Worm (Caenorhabditis elegans): Measurements from ENCODE around the gene Y53F4B.26.
"Not testable (repeated sequence)": the region's sequence is repeated elsewhere in the genome, so short reads cannot be mapped to it uniquely, and the experiment has no call there.

The Y53F4B.26 gene

ce11 chrII:15140881-15141280, at the start of gene Y53F4B.26:
Y53F4B.26 (minus strand) TSS chrII:15140981.
- not testable (repeated sequence) for TF ChIP-seq him-1, W03F9.2, dao-5 (tag; optimal IDR thresholded peaks at IDR 0.05)

DNA sequence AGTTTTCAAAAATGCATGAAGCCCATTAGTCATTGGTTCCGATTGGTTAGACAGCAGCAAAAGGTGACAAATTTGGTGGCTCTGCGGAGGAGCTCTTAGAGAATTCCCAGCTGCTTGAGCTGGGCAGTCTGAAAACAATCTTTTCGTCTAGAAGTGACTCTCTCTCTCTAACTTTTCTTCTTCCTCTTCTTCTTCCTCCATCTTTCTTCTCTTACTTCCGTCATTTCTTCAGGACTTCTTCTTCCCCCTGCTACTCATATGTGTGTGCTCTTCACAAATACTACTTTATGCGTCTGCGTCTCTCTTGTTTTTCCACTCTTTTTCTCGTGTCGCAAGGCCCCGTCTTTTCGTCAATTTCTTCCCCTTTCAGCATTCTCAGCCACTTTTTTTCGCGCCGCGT, 49.2 kb upstream of the Y53F4B.26 start:
- no peak for TF ChIP-seq him-1 (tag; optimal IDR thresholded peaks at IDR 0.05)
- TF ChIP-seq W03F9.2 (tag; optimal IDR thresholded peaks at IDR 0.05), result no peak
- TF ChIP-seq dao-5 (tag; optimal IDR thresholded peaks at IDR 0.05), result no peak

ce11 chrII:15185289-15185688, 44.5 kb upstream of the Y53F4B.26 start, which contains the start of gene gst-35:
gst-35 (minus strand) TSS chrII:15185389.
- no peak for TF ChIP-seq him-1 (tag; optimal IDR thresholded peaks at IDR 0.05)
- no peak for TF ChIP-seq W03F9.2 (tag; optimal IDR thresholded peaks at IDR 0.05)
- no peak for TF ChIP-seq dao-5 (tag; optimal IDR thresholded peaks at IDR 0.05)

DNA sequence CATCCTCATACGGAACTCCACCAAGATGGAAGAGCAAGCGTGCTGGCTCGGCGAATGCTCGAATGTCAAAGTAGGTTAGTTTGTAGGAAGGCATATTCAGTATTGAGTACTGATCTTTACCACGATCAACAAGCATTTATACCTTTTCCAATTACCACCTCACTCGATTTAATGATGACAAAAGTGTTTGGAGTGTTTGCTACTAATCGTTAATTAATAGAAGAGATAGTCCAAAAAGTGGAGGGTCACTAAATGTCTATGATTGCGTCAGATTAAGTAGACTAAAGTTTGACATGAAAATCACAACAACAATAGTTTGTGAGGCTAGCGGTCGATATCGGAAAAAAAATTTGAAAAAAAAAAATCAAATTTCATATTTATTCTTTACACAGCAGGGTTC, 42.4 kb upstream of the Y53F4B.26 start, which contains the start of gene gst-34:
gst-34 (minus strand) TSS at position 101 of the 400 bp plus-strand sequence.
- TF ChIP-seq dao-5 (tag; optimal IDR thresholded peaks at IDR 0.05), result no peak
- no peak for TF ChIP-seq W03F9.2 (tag; optimal IDR thresholded peaks at IDR 0.05)
- TF ChIP-seq him-1 (tag; optimal IDR thresholded peaks at IDR 0.05), result no peak

- TF ChIP-seq W03F9.2 (tag; optimal IDR thresholded peaks at IDR 0.05), result no peak
- TF ChIP-seq dao-5 (tag; optimal IDR thresholded peaks at IDR 0.05), result no peak
- no peak for TF ChIP-seq him-1 (tag; optimal IDR thresholded peaks at IDR 0.05)
Measured at ce11 chrII:15178494-15178893, 37.7 kb upstream of the Y53F4B.26 start, which contains the start of gene gst-32. gst-32 (minus strand) TSS chrII:15178594.

DNA sequence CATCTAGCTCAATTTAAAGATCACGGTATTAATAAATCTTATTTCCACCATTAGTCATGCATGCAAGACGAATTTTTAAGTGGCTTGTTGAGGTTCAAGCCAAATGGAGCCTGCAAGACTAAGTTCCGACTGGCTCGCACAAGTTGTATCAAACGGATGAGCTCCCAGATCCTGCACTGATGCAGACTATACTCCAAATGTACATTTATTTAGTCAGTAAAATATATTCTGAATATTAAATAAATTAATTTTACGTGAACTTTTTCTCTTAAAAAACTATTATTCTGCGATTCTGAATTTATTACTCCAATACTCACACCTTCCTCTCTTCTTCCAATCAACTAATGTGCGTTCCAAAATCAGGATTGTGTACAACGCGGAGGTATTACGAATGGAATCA, 34.9 kb upstream of the Y53F4B.26 start, which contains the start of gene Y53F4B.36:
Y53F4B.36 (plus strand) TSS at position 301 of the 400 bp plus-strand sequence.
- no peak for TF ChIP-seq him-1 (tag; optimal IDR thresholded peaks at IDR 0.05)
- TF ChIP-seq W03F9.2 (tag; optimal IDR thresholded peaks at IDR 0.05), result no peak
- TF ChIP-seq dao-5 (tag; optimal IDR thresholded peaks at IDR 0.05), result no peak

DNA sequence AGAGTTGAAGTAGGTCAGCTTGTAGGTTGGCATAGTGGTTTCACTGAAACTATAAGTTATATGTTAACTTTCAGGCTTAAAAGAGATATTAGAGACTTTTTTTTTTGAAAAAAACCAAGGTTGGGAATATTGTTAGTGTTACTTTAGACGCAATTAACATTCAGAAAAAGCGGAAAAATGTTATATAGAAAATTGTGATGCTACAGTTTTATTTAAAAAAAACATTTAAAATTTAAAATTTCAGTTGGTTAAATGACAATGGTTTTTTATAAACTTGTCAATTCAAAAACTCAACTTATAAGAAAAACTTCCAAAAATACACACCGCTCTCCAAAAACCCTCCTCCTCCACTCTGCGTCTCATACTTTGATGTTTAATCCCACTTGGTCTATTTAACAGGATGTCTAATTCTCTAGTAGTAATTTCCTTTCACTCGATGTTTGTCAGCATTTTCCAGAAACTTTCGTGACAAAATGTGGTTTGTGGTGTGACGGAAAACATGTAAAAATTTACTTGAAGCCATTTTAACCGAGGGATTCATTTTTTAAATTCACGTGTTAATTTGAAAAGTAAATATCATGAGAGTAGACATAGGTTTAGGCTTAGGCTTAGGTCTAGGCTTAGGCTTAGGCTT, 34.3 kb upstream of the Y53F4B.26 start, which contains the start of gene gst-31:
gst-31 (minus strand) TSS at position 51 of the 634 bp plus-strand sequence.
- TF ChIP-seq W03F9.2 (tag; optimal IDR thresholded peaks at IDR 0.05), result no peak
- TF ChIP-seq him-1 (tag; optimal IDR thresholded peaks at IDR 0.05), result no peak
- TF ChIP-seq dao-5 (tag; optimal IDR thresholded peaks at IDR 0.05), result no peak

DNA sequence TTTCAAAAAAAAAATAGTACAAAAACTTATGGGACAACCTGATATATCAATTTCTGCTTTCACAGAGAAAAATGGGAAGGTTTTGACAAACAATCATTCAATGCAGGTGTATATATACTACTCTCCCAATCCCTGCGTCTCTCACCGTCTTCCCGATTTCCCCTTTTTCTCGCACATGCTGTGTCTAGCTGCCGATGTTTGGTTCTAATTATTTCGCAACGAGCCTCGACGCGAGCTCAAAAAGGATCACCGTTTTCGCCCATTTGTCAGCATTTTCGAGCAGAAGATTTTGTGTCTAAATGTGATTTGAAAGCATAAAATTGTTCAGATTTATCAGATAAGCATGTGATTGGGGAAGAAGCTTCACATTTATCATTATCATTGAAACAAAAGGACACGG, 32.4 kb upstream of the Y53F4B.26 start:
- no peak for TF ChIP-seq him-1 (tag; optimal IDR thresholded peaks at IDR 0.05)
- TF ChIP-seq W03F9.2 (tag; optimal IDR thresholded peaks at IDR 0.05), result no peak

- not testable (repeated sequence) for TF ChIP-seq dao-5, W03F9.2, him-1 (tag; optimal IDR thresholded peaks at IDR 0.05)
Measured at ce11 chrII:15171816-15172215, 31.0 kb upstream of the Y53F4B.26 start, which contains the start of gene gst-39. gst-39 (minus strand) TSS chrII:15171916.

ce11 chrII:15169811-15170282, 29.1 kb upstream of the Y53F4B.26 start, which contains the start of gene gst-29:
gst-29 (minus strand) TSS chrII:15169861.
- TF ChIP-seq W03F9.2 (tag; optimal IDR thresholded peaks at IDR 0.05) (no peak), dao-5 (tag; optimal IDR thresholded peaks at IDR 0.05) (no peak), him-1 (tag; optimal IDR thresholded peaks at IDR 0.05) (no peak)

DNA sequence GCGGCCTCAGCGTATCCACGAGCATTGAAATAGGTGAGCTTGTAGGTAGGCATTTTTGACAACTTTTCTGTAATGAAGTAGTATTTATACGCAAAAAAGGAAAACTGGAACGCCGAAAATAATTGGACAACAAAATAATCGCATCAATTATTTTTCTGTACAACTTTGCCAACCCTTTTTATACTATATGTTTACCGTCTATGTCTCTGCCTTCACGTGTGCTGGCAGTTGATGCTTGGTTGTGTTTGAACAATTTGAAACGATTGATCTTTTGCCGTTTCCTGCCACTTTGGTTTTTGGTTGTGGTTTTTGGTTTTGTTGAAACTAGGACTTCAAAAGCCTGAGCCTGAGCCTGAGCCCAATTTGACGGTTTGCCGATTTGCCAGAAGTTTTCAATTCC, 26.6 kb upstream of the Y53F4B.26 start, which contains the start of gene gst-28:
gst-28 (minus strand) TSS at position 238 of the 400 bp plus-strand sequence.
- TF ChIP-seq him-1 (tag; optimal IDR thresholded peaks at IDR 0.05), result no peak
- TF ChIP-seq dao-5 (tag; optimal IDR thresholded peaks at IDR 0.05), result no peak
- TF ChIP-seq W03F9.2 (tag; optimal IDR thresholded peaks at IDR 0.05), result no peak

- TF ChIP-seq W03F9.2 (tag; optimal IDR thresholded peaks at IDR 0.05), result peak; percentile 77
- peak; percentile 44 for TF ChIP-seq him-1 (tag; optimal IDR thresholded peaks at IDR 0.05)
- TF ChIP-seq dao-5 (tag; optimal IDR thresholded peaks at IDR 0.05), result peak; percentile 77
Measured at ce11 chrII:15165681-15166235, 25.0 kb upstream of the Y53F4B.26 start, which contains the start of gene gst-27. gst-27 (minus strand) TSS chrII:15165731.

ce11 chrII:15164453-15164852, 23.7 kb upstream of the Y53F4B.26 start, which contains the start of gene gst-26:
gst-26 (minus strand) TSS chrII:15164553.
- TF ChIP-seq him-1 (tag; optimal IDR thresholded peaks at IDR 0.05) (no peak), W03F9.2 (tag; optimal IDR thresholded peaks at IDR 0.05) (no peak)

- TF ChIP-seq him-1 (tag; optimal IDR thresholded peaks at IDR 0.05) (no peak), dao-5 (tag; optimal IDR thresholded peaks at IDR 0.05) (no peak), W03F9.2 (tag; optimal IDR thresholded peaks at IDR 0.05) (no peak)
Measured at ce11 chrII:15158364-15158763, 17.6 kb upstream of the Y53F4B.26 start.

All from whole organism, L4/young adult.